Fruit fly (Drosophila melanogaster) whole organism, embryonic: ENCODE measurements around the gene Sox100B.

ENCODE experiments used
- CG11456 ChIP-seq: fragments of 200-800 bp; sonication (Bioruptor generic); IDR thresholded peaks from 3 replicates; pipeline ENCODE4 v1.3.6; 2022; ENCODE audit warnings: missing biosample characterization, missing genetic modification characterization
- CG7556 ChIP-seq: fragments of 200-800 bp; sonication (Bioruptor generic); optimal IDR thresholded peaks from 2 replicates; lab custom pipeline; 2017; ENCODE audit warnings: missing biosample characterization, mild to moderate bottlenecking, missing genetic modification characterization
- CG7928 ChIP-seq: fragments of 200-800 bp; sonication (Bioruptor generic); optimal IDR thresholded peaks from 2 replicates; lab custom pipeline; 2017; ENCODE audit warnings: missing biosample characterization, mild to moderate bottlenecking, missing genetic modification characterization
- CG8478 ChIP-seq: fragments of >200 bp; optimal IDR thresholded peaks from 2 replicates; lab custom pipeline; 2018
- Dll ChIP-seq: fragments of 200-800 bp; sonication (Bioruptor generic); IDR thresholded peaks from 4 replicates; pipeline ENCODE4 v1.3.6; 2022; ENCODE audit warnings: missing biosample characterization, missing genetic modification characterization; ENCODE audit not compliant: partially characterized antibody
- Opbp ChIP-seq: fragments of 200-800 bp; sonication (Bioruptor generic); IDR thresholded peaks from 3 replicates; pipeline ENCODE4 v1.3.6; 2022; ENCODE audit warnings: missing biosample characterization, missing genetic modification characterization; ENCODE audit not compliant: partially characterized antibody

- no peak for TF ChIP-seq CG11456 (GFP tag; lab: Robert Waterston, UW)
- TF ChIP-seq Opbp: no peak
- TF ChIP-seq CG7556 (GFP tag; lab: Kevin White, UChicago): no peak
- no peak for TF ChIP-seq CG8478 (lab: Kevin White, UChicago)
- TF ChIP-seq CG7928 (GFP tag; lab: Kevin White, UChicago): no peak
- no peak for TF ChIP-seq Dll
Measured at dm6 chr3R:31119854-31120423, 54.9 kb downstream of the Sox100B start.
